Worm (Caenorhabditis elegans) whole organism, L2 larva: ENCODE results near the gene daf-31.
A peak's percentile ranks its signal among the peaks of the same experiment; 100 is the strongest.

Experiments
- F13H6.1 ChIP-seq: sonication (generic microtip); optimal IDR thresholded peaks from 2 replicates; lab custom pipeline; 2016; ENCODE audit warnings: missing genetic modification characterization, missing compliant biosample characterization
- Y55F3AM.14 ChIP-seq: fragments of 200-800 bp; sonication (Bioruptor generic); optimal IDR thresholded peaks from 2 replicates; lab custom pipeline; 2018; ENCODE audit warnings: mild to moderate bottlenecking, missing genetic modification characterization, missing compliant biosample characterization
- alr-1 ChIP-seq: fragments of 150-350 bp; optimal IDR thresholded peaks from 2 replicates; lab custom pipeline; 2014; ENCODE audit warnings: missing biosample characterization, missing genetic modification characterization
- aly-2 ChIP-seq: fragments of 150-350 bp; optimal IDR thresholded peaks from 2 replicates; lab custom pipeline; 2014; ENCODE audit warnings: missing biosample characterization, missing genetic modification characterization
- ama-1 ChIP-seq: fragments of 150-350 bp; optimal IDR thresholded peaks from 2 replicates; lab custom pipeline; 2018; ENCODE audit warnings: inconsistent platforms
- ceh-16 ChIP-seq: fragments of 150-350 bp; optimal IDR thresholded peaks from 2 replicates; lab custom pipeline; 2014; ENCODE audit warnings: missing biosample characterization, missing genetic modification characterization
- ceh-82 ChIP-seq: fragments of 150-350 bp; optimal IDR thresholded peaks from 2 replicates; lab custom pipeline; 2014; ENCODE audit warnings: missing biosample characterization, missing genetic modification characterization
- crh-2 ChIP-seq: sonication (generic microtip); optimal IDR thresholded peaks from 2 replicates; lab custom pipeline; 2017; ENCODE audit warnings: missing biosample characterization, missing genetic modification characterization
- egl-27 ChIP-seq: sonication (generic microtip); optimal IDR thresholded peaks from 3 replicates; lab custom pipeline; 2017; ENCODE audit warnings: missing biosample characterization, missing genetic modification reagents, missing genetic modification characterization
- elt-3 ChIP-seq: sonication (generic microtip); optimal IDR thresholded peaks from 2 replicates; lab custom pipeline; 2017; ENCODE audit warnings: missing biosample characterization, missing genetic modification characterization
- fos-1 ChIP-seq: fragments of 150-350 bp; optimal IDR thresholded peaks from 2 replicates; lab custom pipeline; 2014; ENCODE audit warnings: missing biosample characterization, missing genetic modification characterization
- lin-11 ChIP-seq: fragments of 150-350 bp; sonication (generic microtip); optimal IDR thresholded peaks from 2 replicates; lab custom pipeline; 2014; ENCODE audit warnings: missing biosample characterization, missing genetic modification characterization, inconsistent platforms, mixed read lengths
- lin-13 ChIP-seq: fragments of 150-350 bp; optimal IDR thresholded peaks from 2 replicates; lab custom pipeline; 2014; ENCODE audit warnings: missing biosample characterization, missing genetic modification reagents, missing genetic modification characterization
- lin-39 ChIP-seq: fragments of 150-350 bp; optimal IDR thresholded peaks from 2 replicates; lab custom pipeline; 2014; ENCODE audit warnings: missing biosample characterization, missing genetic modification reagents, missing genetic modification characterization
- lsy-2 ChIP-seq, 2 experiments: fragments of 150-350 bp in 1 of 2; sonication (generic microtip) in 1 of 2; optimal IDR thresholded peaks; 2 replicates each; lab custom pipeline; 2014 to 2017; ENCODE audit warnings: missing biosample characterization in 2 of 2, missing genetic modification characterization in 2 of 2
- mab-5 ChIP-seq: fragments of 150-350 bp; optimal IDR thresholded peaks from 2 replicates; lab custom pipeline; 2014; ENCODE audit warnings: missing biosample characterization, missing genetic modification characterization
- mbf-1 ChIP-seq: sonication (generic microtip); optimal IDR thresholded peaks from 2 replicates; lab custom pipeline; 2017; ENCODE audit warnings: missing biosample characterization, missing genetic modification characterization
- mdl-1 ChIP-seq, 2 experiments: fragments of 150-350 bp in 1 of 2; sonication (generic microtip) in 1 of 2; optimal IDR thresholded peaks; 2 replicates each; lab custom pipeline; 2017; ENCODE audit warnings: missing biosample characterization in 2 of 2, missing genetic modification characterization in 2 of 2
- nhr-10 ChIP-seq: sonication (generic microtip); optimal IDR thresholded peaks from 2 replicates; lab custom pipeline; 2017; ENCODE audit warnings: missing biosample characterization, missing genetic modification characterization
- nhr-12 ChIP-seq: fragments of 150-350 bp; optimal IDR thresholded peaks from 2 replicates; lab custom pipeline; 2014; ENCODE audit warnings: missing biosample characterization, missing genetic modification characterization
- nhr-129 ChIP-seq: fragments of 150-350 bp; optimal IDR thresholded peaks from 2 replicates; lab custom pipeline; 2014; ENCODE audit warnings: missing biosample characterization, missing genetic modification characterization
- nhr-21 ChIP-seq: fragments of 150-350 bp; optimal IDR thresholded peaks from 2 replicates; lab custom pipeline; 2014; ENCODE audit warnings: missing biosample characterization, missing genetic modification characterization
- nhr-23 ChIP-seq: fragments of 150-350 bp; optimal IDR thresholded peaks from 2 replicates; lab custom pipeline; 2014; ENCODE audit warnings: missing biosample characterization, missing genetic modification reagents, missing genetic modification characterization
- nhr-237 ChIP-seq: fragments of 150-350 bp; optimal IDR thresholded peaks from 2 replicates; lab custom pipeline; 2014; ENCODE audit warnings: missing biosample characterization, missing genetic modification characterization
- nhr-25 ChIP-seq: fragments of 150-350 bp; sonication (generic microtip); optimal IDR thresholded peaks from 3 replicates; lab custom pipeline; 2014; ENCODE audit warnings: missing biosample characterization, missing genetic modification characterization
- nhr-6 ChIP-seq: fragments of 150-350 bp; optimal IDR thresholded peaks from 2 replicates; lab custom pipeline; 2014; ENCODE audit warnings: missing biosample characterization, missing genetic modification characterization
- sem-4 ChIP-seq: fragments of 150-350 bp; optimal IDR thresholded peaks from 2 replicates; lab custom pipeline; 2014; ENCODE audit warnings: missing biosample characterization, missing genetic modification reagents, missing genetic modification characterization
- skn-1 ChIP-seq: sonication (generic microtip); optimal IDR thresholded peaks from 2 replicates; lab custom pipeline; 2017; ENCODE audit warnings: missing biosample characterization, missing genetic modification characterization
- snpc-4 ChIP-seq: fragments of 150-350 bp; optimal IDR thresholded peaks from 2 replicates; lab custom pipeline; 2014; ENCODE audit warnings: missing biosample characterization, missing genetic modification characterization
- unc-55 ChIP-seq: fragments of 150-350 bp; sonication (generic microtip); optimal IDR thresholded peaks from 3 replicates; lab custom pipeline; 2014; ENCODE audit warnings: missing biosample characterization, missing genetic modification reagents, missing genetic modification characterization
- unc-62 ChIP-seq: fragments of 150-350 bp; optimal IDR thresholded peaks from 2 replicates; lab custom pipeline; 2014; ENCODE audit warnings: missing biosample characterization, missing genetic modification reagents, missing genetic modification characterization
- zag-1 ChIP-seq: fragments of 150-350 bp; optimal IDR thresholded peaks from 2 replicates; lab custom pipeline; 2014; ENCODE audit warnings: missing biosample characterization, missing genetic modification characterization
- ztf-1 ChIP-seq: fragments of 200-800 bp; sonication (Bioruptor generic); conservative IDR thresholded peaks from 2 replicates; pipeline ENCODE4 v1.3.6; 2022; ENCODE audit warnings: missing genetic modification characterization, missing compliant biosample characterization
- ztf-11 ChIP-seq: sonication (generic microtip); optimal IDR thresholded peaks from 2 replicates; lab custom pipeline; 2017; ENCODE audit warnings: missing biosample characterization, missing genetic modification characterization
- ztf-4 ChIP-seq: fragments of 150-350 bp; optimal IDR thresholded peaks from 2 replicates; lab custom pipeline; 2014; ENCODE audit warnings: missing biosample characterization, missing genetic modification characterization

Gene daf-31

ce11 chrIV:8275232-8275631 is 14.8 kb upstream of the daf-31 start, which contains the start of gene K07H8.11:
TSS of gene K07H8.11 (minus strand) at chrIV:8275332.
- TF ChIP-seq crh-2 (tag; lab: Kevin White, UChicago) (no peak), unc-55 (GFP tag; lab: Kevin White, UChicago) (no peak), ztf-4 (tag; lab: Kevin White, UChicago) (no peak), ceh-16 (tag; lab: Kevin White, UChicago) (no peak), sem-4 (tag; lab: Kevin White, UChicago) (no peak), mbf-1 (no peak), nhr-23 (no peak), nhr-12 (tag; lab: Kevin White, UChicago) (no peak), ceh-82 (tag; lab: Kevin White, UChicago) (no peak), lin-13 (GFP tag; lab: Kevin White, UChicago) (no peak), snpc-4 (tag; lab: Kevin White, UChicago) (no peak), nhr-129 (no peak), Y55F3AM.14 (no peak), mdl-1 (tag; optimal IDR thresholded peaks at IDR 0.05; lab: Kevin White, UChicago) (no peak)

ce11 chrIV:8276609-8277008 is 13.5 kb upstream of the daf-31 start, which contains the start of gene K07H8.12:
TSS of gene K07H8.12 (minus strand) at chrIV:8276709.
- TF ChIP-seq nhr-10 (tag; lab: Kevin White, UChicago), result no peak
- no peak for TF ChIP-seq ceh-16 (tag; lab: Kevin White, UChicago)
- TF ChIP-seq alr-1 (tag; lab: Kevin White, UChicago), result no peak
- no peak for TF ChIP-seq lin-39
- no peak for TF ChIP-seq mdl-1 (tag; optimal IDR thresholded peaks at IDR 0.05; lab: Kevin White, UChicago)
- TF ChIP-seq nhr-25 (tag; lab: Kevin White, UChicago), result no peak
- no peak for TF ChIP-seq nhr-12 (tag; lab: Kevin White, UChicago)
- no peak for TF ChIP-seq ama-1 (lab: Kevin White, UChicago)
- no peak for TF ChIP-seq F13H6.1 (tag; lab: Kevin White, UChicago)
- no peak for TF ChIP-seq lin-11
- TF ChIP-seq nhr-6 (tag; lab: Kevin White, UChicago), result no peak
- no peak for TF ChIP-seq nhr-237
- TF ChIP-seq Y55F3AM.14, result no peak
- TF ChIP-seq ceh-82 (tag; lab: Kevin White, UChicago), result no peak
- no peak for TF ChIP-seq nhr-23

ce11 chrIV:8283214-8283613 is 6.9 kb upstream of the daf-31 start:
- no peak for TF ChIP-seq nhr-10 (tag; lab: Kevin White, UChicago)
- TF ChIP-seq unc-55 (GFP tag; lab: Kevin White, UChicago), result peak; percentile 63
- TF ChIP-seq, all 48 proteins: peak for 1

- TF ChIP-seq mbf-1, result no peak
- TF ChIP-seq nhr-129, result no peak
- TF ChIP-seq nhr-12 (tag; lab: Kevin White, UChicago), result no peak
- no peak for TF ChIP-seq fos-1
- TF ChIP-seq ztf-1 (GFP tag; lab: Robert Waterston, UW), result no peak
- no peak for TF ChIP-seq elt-3 (tag; lab: Kevin White, UChicago)
- no peak for TF ChIP-seq mab-5
- no peak for TF ChIP-seq snpc-4 (tag; lab: Kevin White, UChicago)
- TF ChIP-seq lin-11, result no peak
- TF ChIP-seq aly-2 (tag; lab: Kevin White, UChicago), result no peak
- TF ChIP-seq nhr-21 (tag; lab: Kevin White, UChicago), result no peak
- no peak for TF ChIP-seq nhr-10 (tag; lab: Kevin White, UChicago)
- TF ChIP-seq skn-1 (tag; lab: Kevin White, UChicago), result no peak
- no peak for TF ChIP-seq ceh-82 (tag; lab: Kevin White, UChicago)
- no peak for TF ChIP-seq unc-62 (GFP tag; lab: Kevin White, UChicago)
- TF ChIP-seq, all 48 proteins: peak for 0
Observed at ce11 chrIV:8286352-8286751, 3.7 kb upstream of the daf-31 start, which contains the start of gene K07H8.9. TSS of gene K07H8.9 (minus strand) at chrIV:8286476.

- no peak for TF ChIP-seq unc-62 (GFP tag; lab: Kevin White, UChicago)
- TF ChIP-seq egl-27 (tag; lab: Kevin White, UChicago), result no peak
- no peak for TF ChIP-seq nhr-12 (tag; lab: Kevin White, UChicago)
- TF ChIP-seq lsy-2 (tag; optimal IDR thresholded peaks at IDR 0.05; lab: Kevin White, UChicago), result no peak
- no peak for TF ChIP-seq fos-1
- TF ChIP-seq zag-1 (tag; lab: Kevin White, UChicago), result no peak
- no peak for TF ChIP-seq unc-55 (GFP tag; lab: Kevin White, UChicago)
- TF ChIP-seq lin-39, result no peak
- no peak for TF ChIP-seq mbf-1
- no peak for TF ChIP-seq ztf-4 (tag; lab: Kevin White, UChicago)
- no peak for TF ChIP-seq ztf-11
- TF ChIP-seq, all 48 proteins: peak for 0
Observed at ce11 chrIV:8287287-8287686, 2.8 kb upstream of the daf-31 start.
